Worm (Caenorhabditis elegans) whole organism, L2 larva: ENCODE measurements around the gene T09A5.14.

Experiments used
- elt-1 ChIP-seq: fragments of 150-350 bp; optimal IDR thresholded peaks from 2 replicates; lab custom pipeline; 2014; ENCODE audit warnings: missing biosample characterization, missing genetic modification characterization
- lin-11 ChIP-seq: fragments of 150-350 bp; sonication (generic microtip); optimal IDR thresholded peaks from 2 replicates; lab custom pipeline; 2014; ENCODE audit warnings: missing biosample characterization, missing genetic modification characterization, inconsistent platforms, mixed read lengths
- nhr-6 ChIP-seq: fragments of 150-350 bp; optimal IDR thresholded peaks from 2 replicates; lab custom pipeline; 2014; ENCODE audit warnings: missing biosample characterization, missing genetic modification characterization

ce11 chrII:7819359-7819758 lies 12.8 kb upstream of the T09A5.14 start:
- TF ChIP-seq lin-11 (tag; lab: Kevin White, UChicago) (no peak), nhr-6 (tag; lab: Kevin White, UChicago) (no peak), elt-1 (no peak)
